Fruit fly (Drosophila melanogaster): ENCODE measurements around the gene CG13077.

CG13077 gene

dm6 chr2L:19565233-19565898 lies at the start of gene CG13077:
TSS of gene CG13077 (plus strand) at chr2L:19565863.
- TF ChIP-seq Sin3A (optimal IDR thresholded peaks at IDR 0.05) (no peak), h (optimal IDR thresholded peaks at IDR 0.05) (no peak), psq (optimal IDR thresholded peaks at IDR 0.05) (no peak), Myc (optimal IDR thresholded peaks at IDR 0.05) (no peak), insv (optimal IDR thresholded peaks at IDR 0.05) (no peak), ttk (optimal IDR thresholded peaks at IDR 0.05) (no peak)

dm6 chr2L:19516062-19516461 lies 49.6 kb upstream of the CG13077 start:
- no peak for TF ChIP-seq Sin3A (optimal IDR thresholded peaks at IDR 0.05)
- no peak for TF ChIP-seq Myc (optimal IDR thresholded peaks at IDR 0.05)
- TF ChIP-seq h (optimal IDR thresholded peaks at IDR 0.05), result no peak
- TF ChIP-seq psq (optimal IDR thresholded peaks at IDR 0.05), result no peak
- TF ChIP-seq insv (optimal IDR thresholded peaks at IDR 0.05), result no peak
- no peak for TF ChIP-seq ttk (optimal IDR thresholded peaks at IDR 0.05)

dm6 chr2L:19517154-19517814 lies 48.4 kb upstream of the CG13077 start, which contains the start of gene Hasp:
TSS of gene Hasp (minus strand) at chr2L:19517204.
- TF ChIP-seq psq (optimal IDR thresholded peaks at IDR 0.05) (no peak), ttk (optimal IDR thresholded peaks at IDR 0.05) (no peak), insv (optimal IDR thresholded peaks at IDR 0.05) (no peak), Sin3A (optimal IDR thresholded peaks at IDR 0.05) (no peak), Myc (optimal IDR thresholded peaks at IDR 0.05) (no peak), h (optimal IDR thresholded peaks at IDR 0.05) (no peak)

- no peak for TF ChIP-seq Sin3A (optimal IDR thresholded peaks at IDR 0.05)
These were observed 47.0 kb upstream of the CG13077 start, which contains the start of gene CG10132 for dm6 chr2L:19518636-19519086. TSS of gene CG10132 (plus strand) at chr2L:19518824.

dm6 chr2L:19519611-19520010 lies 46.1 kb upstream of the CG13077 start:
- TF ChIP-seq insv (optimal IDR thresholded peaks at IDR 0.05), result no peak
- TF ChIP-seq h (optimal IDR thresholded peaks at IDR 0.05), result no peak
- TF ChIP-seq Myc (optimal IDR thresholded peaks at IDR 0.05), result no peak
- TF ChIP-seq Sin3A (optimal IDR thresholded peaks at IDR 0.05), result no peak
- no peak for TF ChIP-seq ttk (optimal IDR thresholded peaks at IDR 0.05)
- no peak for TF ChIP-seq psq (optimal IDR thresholded peaks at IDR 0.05)

- no peak for TF ChIP-seq Myc (optimal IDR thresholded peaks at IDR 0.05)
- no peak for TF ChIP-seq psq (optimal IDR thresholded peaks at IDR 0.05)
- TF ChIP-seq Sin3A (optimal IDR thresholded peaks at IDR 0.05), result no peak
- no peak for TF ChIP-seq ttk (optimal IDR thresholded peaks at IDR 0.05)
- TF ChIP-seq insv (optimal IDR thresholded peaks at IDR 0.05), result no peak
- no peak for TF ChIP-seq h (optimal IDR thresholded peaks at IDR 0.05)
These were observed 39.3 kb upstream of the CG13077 start, which contains the start of the genes Dpm1 and CG10137 for dm6 chr2L:19526316-19526715. TSS of gene Dpm1 (minus strand) at chr2L:19526368. TSS of gene CG10137 (plus strand) at chr2L:19526686.

- TF ChIP-seq h (optimal IDR thresholded peaks at IDR 0.05) (no peak), Myc (optimal IDR thresholded peaks at IDR 0.05) (no peak), psq (optimal IDR thresholded peaks at IDR 0.05) (no peak), insv (optimal IDR thresholded peaks at IDR 0.05) (no peak), Sin3A (optimal IDR thresholded peaks at IDR 0.05) (no peak), ttk (optimal IDR thresholded peaks at IDR 0.05) (no peak)
These were observed 38.8 kb upstream of the CG13077 start for dm6 chr2L:19526844-19527243.

dm6 chr2L:19528308-19528707 lies 37.4 kb upstream of the CG13077 start:
- TF ChIP-seq psq (optimal IDR thresholded peaks at IDR 0.05) (no peak), insv (optimal IDR thresholded peaks at IDR 0.05) (no peak), ttk (optimal IDR thresholded peaks at IDR 0.05) (no peak), h (optimal IDR thresholded peaks at IDR 0.05) (no peak), Myc (optimal IDR thresholded peaks at IDR 0.05) (no peak)

- TF ChIP-seq insv (optimal IDR thresholded peaks at IDR 0.05) (no peak), psq (optimal IDR thresholded peaks at IDR 0.05) (no peak), ttk (optimal IDR thresholded peaks at IDR 0.05) (no peak), Myc (optimal IDR thresholded peaks at IDR 0.05) (no peak)
These were observed 35.6 kb upstream of the CG13077 start, which contains the start of gene CG10165 for dm6 chr2L:19530092-19530491. TSS of gene CG10165 (minus strand) at chr2L:19530305.

- TF ChIP-seq Myc (optimal IDR thresholded peaks at IDR 0.05) (no peak), psq (optimal IDR thresholded peaks at IDR 0.05) (no peak), Sin3A (optimal IDR thresholded peaks at IDR 0.05) (no peak)
These were observed 32.4 kb upstream of the CG13077 start, which contains the start of gene CG33116 for dm6 chr2L:19533247-19533646. TSS of gene CG33116 (plus strand) at chr2L:19533479.

- TF ChIP-seq psq (optimal IDR thresholded peaks at IDR 0.05) (no peak), Myc (optimal IDR thresholded peaks at IDR 0.05) (no peak), ttk (optimal IDR thresholded peaks at IDR 0.05) (no peak), insv (optimal IDR thresholded peaks at IDR 0.05) (no peak), Sin3A (optimal IDR thresholded peaks at IDR 0.05) (no peak), h (optimal IDR thresholded peaks at IDR 0.05) (no peak)
These were observed 30.4 kb upstream of the CG13077 start, which contains the start of gene CG31697 for dm6 chr2L:19535234-19535633. TSS of gene CG31697 (plus strand) at chr2L:19535448.

dm6 chr2L:19537779-19538456 lies 27.7 kb upstream of the CG13077 start, which contains the start of gene CG13082:
TSS of gene CG13082 (plus strand) at chr2L:19538425.
- no peak for TF ChIP-seq Sin3A (optimal IDR thresholded peaks at IDR 0.05)
- no peak for TF ChIP-seq insv (optimal IDR thresholded peaks at IDR 0.05)
- no peak for TF ChIP-seq psq (optimal IDR thresholded peaks at IDR 0.05)
- no peak for TF ChIP-seq ttk (optimal IDR thresholded peaks at IDR 0.05)
- no peak for TF ChIP-seq Myc (optimal IDR thresholded peaks at IDR 0.05)
- no peak for TF ChIP-seq h (optimal IDR thresholded peaks at IDR 0.05)
